Worm (Caenorhabditis elegans): Measurements from ENCODE around the gene F18A11.5.
"Not testable (repeated sequence)": the region's sequence is repeated elsewhere in the genome, so short reads cannot be mapped to it uniquely, and the experiment has no call there.

Gene F18A11.5

DNA sequence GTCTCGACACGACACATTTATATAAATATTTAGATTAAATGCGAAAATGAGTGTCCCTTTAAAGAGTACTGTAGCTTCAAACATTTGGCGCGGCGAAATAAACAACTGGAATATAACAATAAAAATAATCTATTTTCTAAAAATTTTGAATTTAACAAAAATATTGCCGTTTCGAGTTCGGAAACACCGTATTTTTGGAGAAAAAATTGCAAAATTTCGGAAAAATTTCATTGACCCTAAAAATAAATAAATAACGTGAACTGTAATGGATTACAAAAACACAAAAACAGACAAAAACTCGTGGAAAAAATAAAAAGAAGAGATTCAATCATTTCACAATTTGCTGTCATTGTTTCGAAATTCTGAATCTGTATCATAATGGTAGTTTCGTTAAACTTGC lies 33.5 kb upstream of the F18A11.5 start, which contains the start of gene F42G4.2:
Gene F42G4.2 (plus strand): TSS at position 301 of the 400 bp plus-strand sequence.
- TF ChIP-seq ceh-82, elt-3, nhr-25 (tag; optimal IDR thresholded peaks at IDR 0.05): not testable (repeated sequence)

DNA sequence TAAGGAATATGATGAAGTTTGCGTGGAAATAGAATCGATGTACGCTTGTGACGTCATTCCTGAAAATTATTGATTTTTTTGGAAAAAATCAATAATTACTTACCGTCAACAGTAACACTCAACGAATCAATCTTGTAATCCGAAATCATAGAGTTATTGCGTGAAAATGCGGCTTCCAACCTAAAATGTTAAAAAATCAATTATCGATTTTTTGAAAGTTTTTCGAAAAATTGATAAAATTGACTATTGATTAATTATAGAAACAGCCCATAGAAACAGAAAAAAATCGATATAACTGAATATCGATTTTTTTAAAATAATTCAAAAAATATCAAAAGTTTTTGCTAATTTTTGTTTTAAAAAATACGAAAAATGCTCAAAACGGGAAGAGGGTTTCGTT lies 33.0 kb upstream of the F18A11.5 start, which contains the start of gene F42G4.7:
Gene F42G4.7 (minus strand): TSS at position 185 of the 400 bp plus-strand sequence.
- not testable (repeated sequence) for TF ChIP-seq R02D3.7, mbf-1, F13H6.1 (tag; optimal IDR thresholded peaks at IDR 0.05)

DNA sequence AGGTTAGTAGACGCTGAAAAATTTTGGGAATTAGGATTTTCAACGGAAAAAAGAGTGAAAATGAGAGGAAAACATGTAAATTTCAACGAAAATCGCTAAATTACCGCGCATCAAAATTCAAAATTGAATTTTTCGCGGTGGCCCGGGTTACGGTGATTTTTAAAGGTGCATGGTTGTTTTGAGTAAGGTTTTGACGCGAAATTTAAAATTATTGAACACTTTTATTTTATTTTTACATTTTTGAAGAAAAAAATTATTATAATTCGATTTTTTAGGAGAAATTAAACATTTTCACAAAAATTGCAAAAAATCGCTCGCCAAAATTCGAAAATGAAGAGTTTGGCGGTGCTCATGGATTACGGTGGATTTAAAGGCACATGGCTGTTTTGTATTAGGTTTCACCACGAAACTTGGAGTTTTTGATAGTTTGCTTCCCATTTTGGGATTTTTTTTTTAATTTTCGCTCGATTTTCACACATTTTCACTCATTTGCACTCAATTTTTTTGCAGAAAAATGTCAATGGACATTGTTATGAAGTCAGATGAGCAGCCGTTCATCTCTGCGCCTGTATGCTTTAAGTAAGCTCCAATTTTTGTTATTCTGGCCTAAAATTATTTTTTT lies 29.5 kb upstream of the F18A11.5 start, which contains the start of gene puf-6:
Gene puf-6 (minus strand): TSS at position 13 of the 622 bp plus-strand sequence.
- not testable (repeated sequence) for TF ChIP-seq sma-9 (GFP tag; optimal IDR thresholded peaks at IDR 0.05); sma-9 (tag; optimal IDR thresholded peaks at IDR 0.05); unc-39 (tag; optimal IDR thresholded peaks at IDR 0.05); peb-1 (tag; optimal IDR thresholded peaks at IDR 0.05)

DNA sequence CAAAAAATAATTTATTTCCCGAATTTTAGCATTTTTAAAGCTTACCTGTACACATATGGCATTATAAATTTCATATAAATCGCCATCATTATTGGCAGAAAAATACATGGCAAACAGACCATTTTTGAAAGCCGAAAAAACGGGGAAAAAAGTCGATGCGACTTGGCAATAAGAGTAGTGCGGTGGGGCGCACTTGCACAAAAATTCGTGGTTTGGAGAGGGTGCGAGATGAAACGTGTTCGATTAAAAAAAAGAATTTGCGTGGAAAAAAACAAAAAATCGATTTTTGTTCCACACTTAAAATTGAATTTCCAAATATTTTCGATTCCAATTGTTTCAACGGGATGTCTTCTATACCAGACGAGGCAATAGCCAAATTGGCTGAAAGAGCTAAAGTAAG lies 22.6 kb upstream of the F18A11.5 start, which contains the start of gene F18A11.3:
Gene F18A11.3 (minus strand): TSS at position 125 of the 400 bp plus-strand sequence.
- TF ChIP-seq ceh-82 (tag; optimal IDR thresholded peaks at IDR 0.05) (no peak), aly-2 (tag; optimal IDR thresholded peaks at IDR 0.05) (no peak), mdl-1 (tag; optimal IDR thresholded peaks at IDR 0.05) (no peak), fos-1 (tag; optimal IDR thresholded peaks at IDR 0.05) (no peak), crh-2 (tag; optimal IDR thresholded peaks at IDR 0.05) (peak; percentile 45), nhr-10 (tag; optimal IDR thresholded peaks at IDR 0.05) (no peak), lsy-2 (tag; optimal IDR thresholded peaks at IDR 0.05) (peak in 1 of 2 experiments; percentile 28), C34F6.9 (tag; optimal IDR thresholded peaks at IDR 0.05) (peak; percentile 57), nhr-129 (tag; optimal IDR thresholded peaks at IDR 0.05) (peak; percentile 31), unc-55 (GFP tag; optimal IDR thresholded peaks at IDR 0.05) (peak; percentile 6)

DNA sequence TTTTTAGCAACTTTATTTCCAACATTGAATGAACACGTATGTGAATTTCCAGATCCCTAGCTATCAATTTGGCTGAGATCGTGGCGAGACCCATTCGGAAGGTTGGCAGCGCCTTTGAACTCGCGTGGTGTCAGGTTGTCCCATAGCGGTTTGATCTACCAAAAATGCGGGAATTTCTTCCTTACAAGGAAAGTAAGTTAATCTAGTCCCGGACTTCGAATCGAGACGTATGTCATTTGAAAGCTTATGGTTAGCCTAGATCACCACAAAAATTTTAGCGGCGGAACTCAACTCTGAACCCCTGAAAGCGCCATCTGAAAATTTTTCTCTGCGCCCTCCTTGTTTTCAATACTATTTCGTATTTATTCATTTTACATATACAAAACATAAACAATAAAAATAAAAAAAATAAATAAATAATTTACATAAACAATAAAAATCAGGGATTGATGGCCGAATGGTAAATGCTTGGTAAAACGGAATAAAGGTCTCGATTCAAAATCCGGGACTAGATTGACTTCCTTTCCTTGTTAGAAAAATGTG lies 17.6 kb upstream of the F18A11.5 start, which contains the start of gene F18A11.2:
Gene F18A11.2 (plus strand): TSS at position 51 of the 543 bp plus-strand sequence.
- TF ChIP-seq ceh-82, snpc-4, mdl-1 (tag; optimal IDR thresholded peaks at IDR 0.05): not testable (repeated sequence)

DNA sequence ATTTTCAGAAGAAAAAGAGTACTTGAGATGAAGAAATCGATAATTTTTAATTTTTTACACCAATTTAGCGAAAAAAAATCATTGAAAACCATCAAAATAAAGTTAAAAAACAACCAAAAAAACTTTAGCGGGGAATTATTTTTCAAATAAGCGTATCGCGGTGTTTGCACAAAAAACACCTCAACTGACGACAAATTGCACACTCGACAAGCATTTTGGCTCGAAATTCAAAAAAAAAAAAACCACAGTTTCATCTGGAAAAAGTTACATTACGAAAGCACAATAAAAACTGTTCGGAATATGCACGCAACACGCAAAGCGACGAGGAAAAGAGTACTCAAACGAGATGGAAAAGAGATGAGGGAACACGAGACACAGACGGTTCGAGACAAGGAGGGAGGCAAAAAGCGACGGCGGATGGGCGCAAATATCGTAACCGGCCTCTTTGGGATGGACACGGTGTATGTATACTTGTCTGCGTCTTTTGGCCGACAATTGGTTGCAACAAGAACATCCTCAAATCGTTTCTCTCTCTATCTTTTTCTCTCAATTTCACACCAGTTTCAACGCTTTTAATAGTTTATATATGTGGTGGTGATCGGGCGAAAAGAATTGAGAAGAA lies 16.6 kb upstream of the F18A11.5 start:
- TF ChIP-seq ztf-4 (tag; optimal IDR thresholded peaks at IDR 0.05): no peak
- no peak for TF ChIP-seq R02D3.7 (tag; optimal IDR thresholded peaks at IDR 0.05)
- TF ChIP-seq ceh-82 (tag; optimal IDR thresholded peaks at IDR 0.05): no peak
- no peak for TF ChIP-seq zag-1 (tag; optimal IDR thresholded peaks at IDR 0.05)
- TF ChIP-seq snpc-4 (tag; optimal IDR thresholded peaks at IDR 0.05): no peak
- TF ChIP-seq ztf-1 (GFP tag; conservative IDR thresholded peaks at IDR 0.05): no peak
- TF ChIP-seq gmeb-1 (tag; optimal IDR thresholded peaks at IDR 0.05): peak; percentile 14
- TF ChIP-seq nhr-6 (tag; optimal IDR thresholded peaks at IDR 0.05): no peak
- peak; percentile 66 for TF ChIP-seq blmp-1 (tag; optimal IDR thresholded peaks at IDR 0.05; ENCODE audit: insufficient read depth)
- TF ChIP-seq lin-11 (tag; optimal IDR thresholded peaks at IDR 0.05): no peak
- peak; percentile 66 for TF ChIP-seq fos-1 (tag; optimal IDR thresholded peaks at IDR 0.05)
- TF ChIP-seq crh-2 (tag; optimal IDR thresholded peaks at IDR 0.05): peak; percentile 64
- no peak for TF ChIP-seq nhr-10 (tag; optimal IDR thresholded peaks at IDR 0.05)
- TF ChIP-seq peb-1 (tag; optimal IDR thresholded peaks at IDR 0.05): no peak
- peak; percentile 58 for TF ChIP-seq C34F6.9 (tag; optimal IDR thresholded peaks at IDR 0.05)
- no peak for TF ChIP-seq nhr-23 (tag; optimal IDR thresholded peaks at IDR 0.05)
- no peak for TF ChIP-seq ztf-11 (tag; optimal IDR thresholded peaks at IDR 0.05)
- no peak for TF ChIP-seq nhr-11 (tag; optimal IDR thresholded peaks at IDR 0.05)
- no peak for TF ChIP-seq elt-3 (tag; optimal IDR thresholded peaks at IDR 0.05)
- TF ChIP-seq aly-2 (tag; optimal IDR thresholded peaks at IDR 0.05): no peak
- peak; percentile 44 for TF ChIP-seq unc-55 (GFP tag; optimal IDR thresholded peaks at IDR 0.05)
- TF ChIP-seq elt-1 (tag; optimal IDR thresholded peaks at IDR 0.05): no peak
- no peak for TF ChIP-seq unc-62 (GFP tag; optimal IDR thresholded peaks at IDR 0.05)
- TF ChIP-seq ama-1 (optimal IDR thresholded peaks at IDR 0.05): no peak
- TF ChIP-seq lsy-2 (tag; optimal IDR thresholded peaks at IDR 0.05): peak in 1 of 2 experiments; percentile 65
- TF ChIP-seq mdl-1 (tag; optimal IDR thresholded peaks at IDR 0.05): peak in 1 of 2 experiments; percentile 6
- TF ChIP-seq sem-4 (tag; optimal IDR thresholded peaks at IDR 0.05): peak; percentile 47
- no peak for TF ChIP-seq mbf-1 (tag; optimal IDR thresholded peaks at IDR 0.05)
- TF ChIP-seq lin-13 (GFP tag; optimal IDR thresholded peaks at IDR 0.05): no peak
- TF ChIP-seq nhr-25 (tag; optimal IDR thresholded peaks at IDR 0.05): peak; percentile 74
- TF ChIP-seq sma-9 (GFP tag; optimal IDR thresholded peaks at IDR 0.05): peak; percentile 53
- TF ChIP-seq sma-9 (tag; optimal IDR thresholded peaks at IDR 0.05): no peak
- TF ChIP-seq skn-1 (tag; optimal IDR thresholded peaks at IDR 0.05): peak; percentile 20
- peak; percentile 12 for TF ChIP-seq egl-27 (tag; optimal IDR thresholded peaks at IDR 0.05)
